Fruit fly (Drosophila melanogaster) whole organism: ENCODE results near the gene CG14634.

Experiments
- EcR ChIP-seq, 2 experiments: fragments of >200 bp; optimal IDR thresholded peaks; 2 replicates each; lab custom pipeline; 2017; ENCODE audit warnings: missing biosample characterization in 2 of 2, missing genetic modification characterization in 2 of 2, missing genetic modification reagents in 2 of 2
- pan ChIP-seq: fragments of >200 bp; optimal IDR thresholded peaks from 2 replicates; lab custom pipeline; 2017

DNA sequence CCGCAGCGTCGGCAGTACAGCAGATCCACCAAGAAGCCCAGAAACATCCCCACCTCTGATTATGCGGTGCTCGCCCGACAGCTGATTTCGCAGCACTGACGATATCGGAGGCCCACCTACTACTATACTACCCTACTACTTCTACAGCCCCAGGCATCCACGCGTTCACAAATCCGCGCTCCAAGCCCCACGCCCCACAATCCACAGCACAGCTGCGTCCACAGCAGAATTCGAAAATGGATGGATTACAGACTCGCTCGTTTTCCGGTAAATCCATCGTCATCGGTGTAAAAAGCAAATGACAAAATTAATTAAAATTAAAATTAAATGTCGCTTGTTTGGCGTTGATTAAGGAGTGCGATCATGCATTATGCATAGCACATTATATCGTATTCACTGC, 15.4 kb upstream of the CG14634 start, which contains the start of gene CG3713:
- TF ChIP-seq pan (lab: Kevin White, UChicago) (no peak), EcR (GFP tag; optimal IDR thresholded peaks at IDR 0.05; lab: Kevin White, UChicago) (no peak)
